Fruit fly (Drosophila melanogaster) whole organism, embryonic: ENCODE data around the gene Ret.

Experiments
- Bteb2 ChIP-seq: fragments of 200-800 bp; sonication (Bioruptor generic); optimal IDR thresholded peaks from 2 replicates; lab custom pipeline; 2016; ENCODE audit warnings: missing biosample characterization, missing genetic modification characterization
- CG11085 ChIP-seq: fragments of 200-800 bp; sonication (Bioruptor generic); IDR thresholded peaks from 2 replicates; pipeline ENCODE4 v1.3.6; 2022; ENCODE audit warnings: missing biosample characterization, missing genetic modification characterization
- CG12104 ChIP-seq: fragments of 200-800 bp; sonication (Bioruptor generic); optimal IDR thresholded peaks from 3 replicates; lab custom pipeline; 2016; ENCODE audit warnings: missing biosample characterization, missing genetic modification characterization
- CG12155 ChIP-seq: fragments of 200-800 bp; sonication (Bioruptor generic); optimal IDR thresholded peaks from 3 replicates; lab custom pipeline; 2016; ENCODE audit warnings: missing biosample characterization, missing genetic modification characterization
- CG12744 ChIP-seq: fragments of 200-800 bp; sonication (Bioruptor generic); optimal IDR thresholded peaks from 2 replicates; lab custom pipeline; 2016; ENCODE audit warnings: missing biosample characterization, missing genetic modification characterization
- CG12769 ChIP-seq: fragments of 200-800 bp; sonication (Bioruptor generic); optimal IDR thresholded peaks from 2 replicates; lab custom pipeline; 2019; ENCODE audit warnings: missing biosample characterization, mild to moderate bottlenecking, missing genetic modification characterization, moderate library complexity
- CG13287 ChIP-seq: fragments of 200-800 bp; sonication (Bioruptor generic); IDR thresholded peaks from 2 replicates; pipeline ENCODE4 v1.3.6; 2022; ENCODE audit warnings: missing biosample characterization, missing genetic modification characterization; ENCODE audit not compliant: partially characterized antibody
- CG13624 ChIP-seq: fragments of 200-800 bp; sonication (Bioruptor generic); optimal IDR thresholded peaks from 2 replicates; lab custom pipeline; 2016; ENCODE audit warnings: missing biosample characterization, missing genetic modification characterization
- CG15479 ChIP-seq: fragments of 200-800 bp; sonication (Bioruptor generic); optimal IDR thresholded peaks from 3 replicates; lab custom pipeline; 2019; ENCODE audit warnings: missing biosample characterization, mild to moderate bottlenecking, missing genetic modification characterization, moderate library complexity
- CG17361 ChIP-seq: fragments of 200-800 bp; sonication (Bioruptor generic); IDR thresholded peaks from 3 replicates; pipeline ENCODE4 v1.3.6; 2022; ENCODE audit warnings: missing biosample characterization, missing genetic modification characterization
- CG2712 ChIP-seq: fragments of 200-800 bp; optimal IDR thresholded peaks from 3 replicates; lab custom pipeline; 2019; ENCODE audit warnings: missing biosample characterization, mild to moderate bottlenecking, missing genetic modification characterization, moderate library complexity
- CG32532 ChIP-seq: fragments of 200-800 bp; sonication (Bioruptor generic); IDR thresholded peaks from 2 replicates; pipeline ENCODE4 v1.3.6; 2022; ENCODE audit warnings: missing biosample characterization, missing genetic modification characterization
- CG32767 ChIP-seq: fragments of 200-800 bp; sonication (Bioruptor generic); IDR thresholded peaks from 2 replicates; pipeline ENCODE4 v1.3.6; 2022; ENCODE audit warnings: missing biosample characterization, missing genetic modification characterization
- CG33213 ChIP-seq: fragments of 200-800 bp; sonication (Bioruptor generic); optimal IDR thresholded peaks from 3 replicates; lab custom pipeline; 2016; ENCODE audit warnings: missing biosample characterization, missing genetic modification characterization
- CG33557 ChIP-seq: fragments of 200-800 bp; sonication (Bioruptor generic); optimal IDR thresholded peaks from 2 replicates; lab custom pipeline; 2019; ENCODE audit warnings: missing biosample characterization, mild to moderate bottlenecking, missing genetic modification characterization, moderate library complexity
- CG34224 ChIP-seq: fragments of 200-800 bp; sonication (Bioruptor generic); IDR thresholded peaks from 3 replicates; pipeline ENCODE4 v1.3.6; 2022; ENCODE audit warnings: missing biosample characterization, missing genetic modification characterization; ENCODE audit not compliant: partially characterized antibody
- CG3847 ChIP-seq: fragments of 200-800 bp; sonication (Bioruptor generic); IDR thresholded peaks from 2 replicates; pipeline ENCODE4 v1.3.6; 2022; ENCODE audit warnings: missing biosample characterization, missing genetic modification characterization
- CG42726 ChIP-seq: fragments of 200-800 bp; sonication (Bioruptor generic); IDR thresholded peaks from 2 replicates; pipeline ENCODE4 v1.3.6; 2022; ENCODE audit warnings: missing biosample characterization, missing genetic modification characterization; ENCODE audit not compliant: partially characterized antibody
- CG4617 ChIP-seq: fragments of 200-800 bp; sonication (Bioruptor generic); optimal IDR thresholded peaks from 3 replicates; lab custom pipeline; 2016; ENCODE audit warnings: missing biosample characterization, missing genetic modification characterization, borderline replicate concordance
- CG7987 ChIP-seq: fragments of 200-800 bp; sonication (Bioruptor generic); optimal IDR thresholded peaks from 2 replicates; lab custom pipeline; 2018; ENCODE audit warnings: missing biosample characterization, mild to moderate bottlenecking, missing genetic modification characterization, moderate library complexity
- CG8359 ChIP-seq: fragments of 200-800 bp; sonication (Bioruptor generic); optimal IDR thresholded peaks from 2 replicates; lab custom pipeline; 2017; ENCODE audit warnings: missing biosample characterization, mild to moderate bottlenecking, missing genetic modification characterization, borderline replicate concordance
- CG8478 ChIP-seq: fragments of >200 bp; optimal IDR thresholded peaks from 2 replicates; lab custom pipeline; 2018
- Dad ChIP-seq: fragments of 200-800 bp; sonication (Bioruptor generic); optimal IDR thresholded peaks from 3 replicates; lab custom pipeline; 2016; ENCODE audit warnings: missing biosample characterization, missing genetic modification characterization
- Dbx ChIP-seq: fragments of 200-800 bp; sonication (Bioruptor generic); IDR thresholded peaks from 3 replicates; pipeline ENCODE4 v1.3.6; 2022; ENCODE audit warnings: missing biosample characterization, missing genetic modification characterization
- ERR ChIP-seq: fragments of 200-800 bp; sonication (Bioruptor generic); optimal IDR thresholded peaks from 2 replicates; lab custom pipeline; 2016; ENCODE audit warnings: missing biosample characterization, missing genetic modification characterization
- GATAe ChIP-seq: fragments of 200-800 bp; sonication (Bioruptor generic); conservative IDR thresholded peaks from 2 replicates; pipeline ENCODE4 v1.3.6; 2022; ENCODE audit warnings: missing biosample characterization, missing genetic modification characterization
- HHEX ChIP-seq: fragments of 200-800 bp; sonication (Bioruptor generic); optimal IDR thresholded peaks from 3 replicates; lab custom pipeline; 2017; ENCODE audit warnings: missing biosample characterization, mild to moderate bottlenecking, missing genetic modification characterization, missing genetic modification reagents
- Kr ChIP-seq: fragments of 200-800 bp; sonication (Bioruptor generic); optimal IDR thresholded peaks from 2 replicates; lab custom pipeline; 2017; ENCODE audit warnings: missing biosample characterization, mild to moderate bottlenecking, missing genetic modification characterization
- Meics ChIP-seq: fragments of 200-800 bp; sonication (Bioruptor generic); optimal IDR thresholded peaks from 2 replicates; lab custom pipeline; 2017; ENCODE audit warnings: missing biosample characterization, mild to moderate bottlenecking, missing genetic modification characterization
- Pdp1 ChIP-seq, 2 experiments: fragments of 200-800 bp; sonication (Bioruptor generic); optimal IDR thresholded peaks; 3 replicates each; lab custom pipeline; 2016; ENCODE audit warnings: missing biosample characterization in 2 of 2, missing genetic modification characterization in 2 of 2, mild to moderate bottlenecking in 1 of 2, moderate library complexity in 1 of 2
- Rx ChIP-seq: fragments of 200-800 bp; sonication (Bioruptor generic); IDR thresholded peaks from 2 replicates; pipeline ENCODE4 v1.3.6; 2022; ENCODE audit warnings: missing biosample characterization, missing genetic modification characterization
- Six4 ChIP-seq: fragments of 200-800 bp; sonication (Bioruptor generic); optimal IDR thresholded peaks from 2 replicates; lab custom pipeline; 2016; ENCODE audit warnings: missing biosample characterization, missing genetic modification characterization
- Sox100B ChIP-seq: fragments of 200-800 bp; sonication (Bioruptor generic); optimal IDR thresholded peaks from 3 replicates; lab custom pipeline; 2018; ENCODE audit warnings: missing biosample characterization, mild to moderate bottlenecking, missing genetic modification characterization
- Tbp ChIP-seq: fragments of >200 bp; optimal IDR thresholded peaks from 2 replicates; lab custom pipeline; 2018; ENCODE audit warnings: missing biosample characterization, missing genetic modification characterization
- YL-1 ChIP-seq: fragments of 200-800 bp; sonication (Bioruptor generic); optimal IDR thresholded peaks from 3 replicates; lab custom pipeline; 2017; ENCODE audit warnings: missing biosample characterization, mild to moderate bottlenecking, missing genetic modification characterization
- ap ChIP-seq: fragments of 200-800 bp; sonication (Bioruptor generic); IDR thresholded peaks from 2 replicates; pipeline ENCODE4 v1.3.6; 2022; ENCODE audit warnings: missing biosample characterization, missing genetic modification characterization
- bowl ChIP-seq: fragments of 200-800 bp; sonication (Bioruptor generic); IDR thresholded peaks from 2 replicates; pipeline ENCODE4 v1.3.6; 2022; ENCODE audit warnings: missing biosample characterization, missing genetic modification characterization
- da ChIP-seq: fragments of 200-800 bp; sonication (Bioruptor generic); optimal IDR thresholded peaks from 2 replicates; lab custom pipeline; 2016; ENCODE audit warnings: missing biosample characterization, missing genetic modification characterization
- fu2 ChIP-seq: fragments of 200-800 bp; sonication (Bioruptor generic); optimal IDR thresholded peaks from 2 replicates; lab custom pipeline; 2016; ENCODE audit warnings: missing biosample characterization, missing genetic modification characterization
- h ChIP-seq: fragments of >200 bp; optimal IDR thresholded peaks from 2 replicates; lab custom pipeline; 2017
- lbe ChIP-seq: fragments of 200-800 bp; sonication (Bioruptor generic); optimal IDR thresholded peaks from 2 replicates; lab custom pipeline; 2016; ENCODE audit warnings: missing biosample characterization, mild to moderate bottlenecking, missing genetic modification characterization
- odd ChIP-seq: fragments of 200-800 bp; sonication (Bioruptor generic); optimal IDR thresholded peaks from 2 replicates; lab custom pipeline; 2017; ENCODE audit warnings: missing biosample characterization, mild to moderate bottlenecking, missing genetic modification characterization
- pan ChIP-seq, 4 experiments: fragments of >200 bp in 3 of 4; fragments of 200-800 bp in 1 of 4; sonication (Bioruptor generic) in 1 of 4; optimal IDR thresholded peaks in 3 of 4; IDR thresholded peaks in 1 of 4; 2 replicates each; pipeline versions ENCODE4 v1.3.6 to Lab custom; 2017 to 2022; ENCODE audit warnings: missing biosample characterization in 2 of 4, missing genetic modification characterization in 2 of 4, mixed read lengths in 1 of 4
- pfk ChIP-seq: fragments of 200-800 bp; sonication (Bioruptor generic); optimal IDR thresholded peaks from 2 replicates; lab custom pipeline; 2018; ENCODE audit warnings: missing biosample characterization, mild to moderate bottlenecking, missing genetic modification characterization, moderate library complexity
- pnt ChIP-seq: fragments of 200-800 bp; sonication (Bioruptor generic); optimal IDR thresholded peaks from 3 replicates; lab custom pipeline; 2016; ENCODE audit warnings: missing biosample characterization, missing genetic modification characterization
- pzg ChIP-seq: fragments of 200-800 bp; sonication (Bioruptor generic); optimal IDR thresholded peaks from 3 replicates; lab custom pipeline; 2018; ENCODE audit warnings: missing biosample characterization, mild to moderate bottlenecking, missing genetic modification characterization, moderate library complexity
- so ChIP-seq: fragments of 200-800 bp; sonication (Bioruptor generic); IDR thresholded peaks from 3 replicates; pipeline ENCODE4 v1.3.6; 2022; ENCODE audit warnings: missing biosample characterization, missing genetic modification characterization
- toy ChIP-seq: fragments of 200-800 bp; sonication (Bioruptor generic); IDR thresholded peaks from 2 replicates; pipeline ENCODE4 v1.3.6; 2022; ENCODE audit warnings: missing biosample characterization, missing genetic modification characterization
- trh ChIP-seq: fragments of 200-800 bp; sonication (Bioruptor generic); optimal IDR thresholded peaks from 2 replicates; lab custom pipeline; 2016; ENCODE audit warnings: missing biosample characterization, missing genetic modification characterization
- ttk ChIP-seq: fragments of 200-800 bp; sonication (Bioruptor generic); IDR thresholded peaks from 2 replicates; pipeline ENCODE4 v2.1.2; 2022; ENCODE audit warnings: missing biosample characterization, missing genetic modification characterization
- wor ChIP-seq: fragments of 200-800 bp; sonication (Bioruptor generic); IDR thresholded peaks from 2 replicates; pipeline ENCODE4 v1.3.6; 2022; ENCODE audit warnings: missing biosample characterization, missing genetic modification characterization

Gene Ret

dm6 chr2L:21149053-21149452, 49.5 kb downstream of the Ret start (continued):
- TF ChIP-seq ttk (GFP tag; lab: Robert Waterston, UW), result no peak
- TF ChIP-seq CG3847 (GFP tag; lab: Robert Waterston, UW), result peak; percentile 63
- TF ChIP-seq CG34224, result peak; percentile 80
- TF ChIP-seq Bteb2 (GFP tag; lab: Kevin White, UChicago), result peak; percentile 53
- no peak for TF ChIP-seq CG8359 (GFP tag; lab: Kevin White, UChicago)
- TF ChIP-seq CG13624 (GFP tag; lab: Kevin White, UChicago), result no peak
- TF ChIP-seq Dbx (GFP tag; lab: Robert Waterston, UW), result peak; percentile 55; the same call in 1 of the 3 replicates
- no peak for TF ChIP-seq CG7987
- no peak for TF ChIP-seq pnt (GFP tag; lab: Kevin White, UChicago)
- no peak for TF ChIP-seq wor (GFP tag; lab: Robert Waterston, UW)
- TF ChIP-seq Tbp (GFP tag; lab: Kevin White, UChicago), result no peak
- peak; percentile 71 for TF ChIP-seq pzg (GFP tag; lab: Kevin White, UChicago)
- no peak for TF ChIP-seq Kr (GFP tag; lab: Kevin White, UChicago)
- peak; percentile 4 for TF ChIP-seq trh (GFP tag; lab: Kevin White, UChicago)
- peak; percentile 69 for TF ChIP-seq CG2712 (tag; lab: Kevin White, UChicago)
- TF ChIP-seq YL-1, result no peak
- TF ChIP-seq h (lab: Kevin White, UChicago), result no peak
- peak; percentile 67 for TF ChIP-seq Meics (GFP tag; lab: Kevin White, UChicago)
- TF ChIP-seq Dad, result no peak
- TF ChIP-seq pfk (GFP tag; lab: Kevin White, UChicago), result no peak
- TF ChIP-seq odd (GFP tag; lab: Kevin White, UChicago), result no peak
- TF ChIP-seq CG12744 (GFP tag; lab: Kevin White, UChicago), result peak; percentile 12
- TF ChIP-seq CG4617 (GFP tag; lab: Kevin White, UChicago), result no peak
- no peak for TF ChIP-seq ERR (GFP tag; lab: Kevin White, UChicago)
- peak; percentile 86 for TF ChIP-seq CG13287 (GFP tag; lab: Robert Waterston, UW)
- peak; percentile 19 for TF ChIP-seq CG12769
- TF ChIP-seq CG17361 (GFP tag; lab: Robert Waterston, UW), result peak; percentile 70
- no peak for TF ChIP-seq lbe
- TF ChIP-seq CG32767, result peak; percentile 11; the same call in 1 of the 2 replicates
- TF ChIP-seq GATAe (GFP tag; lab: Robert Waterston, UW), result peak; percentile 90
- no peak for TF ChIP-seq CG11085 (GFP tag; lab: Robert Waterston, UW)
- TF ChIP-seq CG42726 (GFP tag; lab: Robert Waterston, UW), result peak; percentile 45; the same call in 1 of the 2 replicates
- no peak for TF ChIP-seq CG8478 (lab: Kevin White, UChicago)
- TF ChIP-seq CG15479 (GFP tag; lab: Kevin White, UChicago), result no peak
- peak; percentile 21 for TF ChIP-seq CG12155
- TF ChIP-seq pan (optimal IDR thresholded peaks at IDR 0.05; lab: Kevin White, UChicago), result no peak
- peak in 1 of 2 experiments; percentile 78 for TF ChIP-seq pan (GFP tag; optimal IDR thresholded peaks at IDR 0.05 in 1 of 2, IDR thresholded peaks at IDR 0.05 in 1 of 2)
- no peak for TF ChIP-seq bowl (GFP tag; lab: Robert Waterston, UW)
- TF ChIP-seq CG33557, result peak; percentile 21
- TF ChIP-seq so (GFP tag; lab: Robert Waterston, UW), result peak; percentile 71; the same call in 1 of the 3 replicates
- TF ChIP-seq CG33213 (GFP tag; lab: Kevin White, UChicago), result peak; percentile 54
- no peak for TF ChIP-seq toy
- peak; percentile 13; the same call in 1 of the 2 replicates for TF ChIP-seq ap (GFP tag; lab: Robert Waterston, UW)
- TF ChIP-seq CG32532 (GFP tag; lab: Robert Waterston, UW), result peak; percentile 79
- no peak for TF ChIP-seq CG12104 (GFP tag; lab: Kevin White, UChicago)
- no peak for TF ChIP-seq fu2 (GFP tag; lab: Kevin White, UChicago)
- TF ChIP-seq Sox100B (GFP tag; lab: Kevin White, UChicago), result peak; percentile 47
- TF ChIP-seq Pdp1 (GFP tag; optimal IDR thresholded peaks at IDR 0.05; lab: Kevin White, UChicago), result no peak
- TF ChIP-seq Six4 (GFP tag; lab: Kevin White, UChicago), result peak; percentile 64
- no peak for TF ChIP-seq Rx (GFP tag; lab: Robert Waterston, UW)
- peak; percentile 53 for TF ChIP-seq HHEX
- no peak for TF ChIP-seq da (GFP tag; lab: Kevin White, UChicago)
